Fruit fly (Drosophila melanogaster) whole organism, embryonic: Measurements from ENCODE around the gene CG6168.

ENCODE experiments used
- Aef1 ChIP-seq: fragments of 200-800 bp; sonication (Bioruptor generic); IDR thresholded peaks from 3 replicates; pipeline ENCODE4 v1.3.6; 2022; ENCODE audit warnings: missing biosample characterization, missing genetic modification characterization
- Bgb ChIP-seq: fragments of 200-800 bp; sonication (Bioruptor generic); IDR thresholded peaks from 2 replicates; pipeline ENCODE4 v1.3.6; 2022; ENCODE audit warnings: missing biosample characterization, missing genetic modification characterization; ENCODE audit not compliant: partially characterized antibody
- BtbVII ChIP-seq: fragments of 200-800 bp; sonication (Bioruptor generic); optimal IDR thresholded peaks from 3 replicates; lab custom pipeline; 2017; ENCODE audit warnings: missing biosample characterization, mild to moderate bottlenecking, missing genetic modification characterization
- CG10431 ChIP-seq: fragments of 200-800 bp; sonication (Bioruptor generic); optimal IDR thresholded peaks from 3 replicates; lab custom pipeline; 2018; ENCODE audit warnings: missing biosample characterization, mild to moderate bottlenecking, missing genetic modification characterization
- CG12236 ChIP-seq: fragments of 200-800 bp; sonication (Bioruptor generic); optimal IDR thresholded peaks from 2 replicates; lab custom pipeline; 2016; ENCODE audit warnings: missing biosample characterization, missing genetic modification characterization
- CG1233 ChIP-seq: fragments of 200-800 bp; sonication (Bioruptor generic); optimal IDR thresholded peaks from 4 replicates; lab custom pipeline; 2018; ENCODE audit warnings: missing biosample characterization, mild to moderate bottlenecking, missing genetic modification characterization
- CG12769 ChIP-seq: fragments of 200-800 bp; sonication (Bioruptor generic); optimal IDR thresholded peaks from 2 replicates; lab custom pipeline; 2019; ENCODE audit warnings: missing biosample characterization, mild to moderate bottlenecking, missing genetic modification characterization, moderate library complexity
- CG12942 ChIP-seq: fragments of 200-800 bp; sonication (Bioruptor generic); optimal IDR thresholded peaks from 3 replicates; lab custom pipeline; 2016; ENCODE audit warnings: missing biosample characterization, missing genetic modification characterization
- CG14014 ChIP-seq: fragments of 200-800 bp; sonication (Bioruptor generic); IDR thresholded peaks from 2 replicates; pipeline ENCODE4 v1.3.6; 2022; ENCODE audit warnings: missing biosample characterization, missing genetic modification characterization
- CG17385 ChIP-seq: fragments of 200-800 bp; sonication (Bioruptor generic); optimal IDR thresholded peaks from 3 replicates; lab custom pipeline; 2018; ENCODE audit warnings: missing biosample characterization, mild to moderate bottlenecking, missing genetic modification characterization
- CG30431 ChIP-seq: fragments of 200-800 bp; sonication (Bioruptor generic); optimal IDR thresholded peaks from 2 replicates; lab custom pipeline; 2017; ENCODE audit warnings: missing biosample characterization, missing genetic modification characterization
- CG3838 ChIP-seq: fragments of 200-800 bp; sonication (Bioruptor generic); optimal IDR thresholded peaks from 3 replicates; lab custom pipeline; 2016; ENCODE audit warnings: missing biosample characterization, missing genetic modification characterization
- CG3995 ChIP-seq: fragments of 200-800 bp; sonication (Bioruptor generic); optimal IDR thresholded peaks from 3 replicates; lab custom pipeline; 2016; ENCODE audit warnings: missing biosample characterization, missing genetic modification characterization
- CG4820 ChIP-seq: fragments of 200-800 bp; sonication (Bioruptor generic); optimal IDR thresholded peaks from 3 replicates; lab custom pipeline; 2016; ENCODE audit warnings: missing biosample characterization, missing genetic modification characterization
- CG4854 ChIP-seq: fragments of 200-800 bp; sonication (Bioruptor generic); optimal IDR thresholded peaks from 2 replicates; lab custom pipeline; 2016; ENCODE audit warnings: missing biosample characterization, missing genetic modification characterization, inconsistent platforms
- CG5180 ChIP-seq: fragments of 200-800 bp; sonication (Bioruptor generic); optimal IDR thresholded peaks from 3 replicates; lab custom pipeline; 2017; ENCODE audit warnings: missing biosample characterization, missing genetic modification characterization, mild to moderate bottlenecking, moderate library complexity, missing genetic modification reagents
- CG6272 ChIP-seq: fragments of 200-800 bp; sonication (Bioruptor generic); IDR thresholded peaks from 2 replicates; pipeline ENCODE4 v1.3.6; 2022; ENCODE audit warnings: missing biosample characterization, missing genetic modification characterization
- CG6813 ChIP-seq: fragments of 200-800 bp; sonication (Bioruptor generic); optimal IDR thresholded peaks from 2 replicates; lab custom pipeline; 2017; ENCODE audit warnings: missing biosample characterization, missing genetic modification characterization, mild to moderate bottlenecking, moderate library complexity, missing genetic modification reagents
- CG7786 ChIP-seq: fragments of 200-800 bp; sonication (Bioruptor generic); optimal IDR thresholded peaks from 2 replicates; lab custom pipeline; 2016; ENCODE audit warnings: missing biosample characterization, missing genetic modification characterization
- CG8478 ChIP-seq: fragments of >200 bp; optimal IDR thresholded peaks from 2 replicates; lab custom pipeline; 2018
- Drgx ChIP-seq: fragments of 200-800 bp; sonication (Bioruptor generic); IDR thresholded peaks from 2 replicates; pipeline ENCODE4 v1.3.6; 2022; ENCODE audit warnings: missing biosample characterization, missing genetic modification characterization
- Eip74EF ChIP-seq, 2 experiments: fragments of 200-800 bp in 1 of 2; fragments of >200 bp in 1 of 2; sonication (Bioruptor generic) in 1 of 2; optimal IDR thresholded peaks; 2 replicates each; lab custom pipeline; 2017 to 2019; ENCODE audit warnings: missing biosample characterization in 2 of 2, missing genetic modification characterization in 2 of 2, mild to moderate bottlenecking in 1 of 2, moderate library complexity in 1 of 2
- Ets97D ChIP-seq: fragments of 200-800 bp; sonication (Bioruptor generic); optimal IDR thresholded peaks from 3 replicates; lab custom pipeline; 2016; ENCODE audit warnings: missing biosample characterization, missing genetic modification characterization
- HLH54F ChIP-seq: fragments of 200-800 bp; sonication (Bioruptor generic); optimal IDR thresholded peaks from 3 replicates; lab custom pipeline; 2016; ENCODE audit warnings: missing biosample characterization, missing genetic modification characterization
- Hmx ChIP-seq: fragments of 200-800 bp; sonication (Bioruptor generic); optimal IDR thresholded peaks from 2 replicates; lab custom pipeline; 2016; ENCODE audit warnings: missing biosample characterization, missing genetic modification characterization
- Lhr ChIP-seq: fragments of 200-800 bp; sonication (Bioruptor generic); optimal IDR thresholded peaks from 3 replicates; lab custom pipeline; 2017; ENCODE audit warnings: mild to moderate bottlenecking, missing biosample characterization, missing genetic modification reagents, missing genetic modification characterization
- PHDP ChIP-seq: fragments of 200-800 bp; sonication (Bioruptor generic); optimal IDR thresholded peaks from 3 replicates; lab custom pipeline; 2018; ENCODE audit warnings: missing biosample characterization, mild to moderate bottlenecking, missing genetic modification characterization, moderate library complexity
- Stat92E ChIP-seq, 3 experiments: fragments of >200 bp in 2 of 3; fragments of 200-800 bp in 1 of 3; sonication (Bioruptor generic) in 1 of 3; optimal IDR thresholded peaks; 2 replicates each; lab custom pipeline; 2017 to 2019; ENCODE audit warnings: missing biosample characterization in 3 of 3, missing genetic modification characterization in 3 of 3, mild to moderate bottlenecking in 1 of 3, moderate library complexity in 1 of 3
- ase ChIP-seq: fragments of 200-800 bp; sonication (Bioruptor generic); IDR thresholded peaks from 3 replicates; pipeline ENCODE4 v1.3.6; 2022; ENCODE audit warnings: missing biosample characterization, missing genetic modification characterization
- ash1 ChIP-seq: fragments of 200-800 bp; sonication (Bioruptor generic); optimal IDR thresholded peaks from 2 replicates; lab custom pipeline; 2018; ENCODE audit warnings: missing biosample characterization, mild to moderate bottlenecking, missing genetic modification characterization
- chm ChIP-seq: fragments of 200-800 bp; sonication (Bioruptor generic); IDR thresholded peaks from 2 replicates; pipeline ENCODE4 v1.3.6; 2022; ENCODE audit warnings: missing biosample characterization, missing genetic modification characterization
- chn ChIP-seq: fragments of 200-800 bp; sonication (Bioruptor generic); optimal IDR thresholded peaks from 2 replicates; lab custom pipeline; 2016; ENCODE audit warnings: missing biosample characterization, missing genetic modification characterization
- dimm ChIP-seq: fragments of 200-800 bp; sonication (Bioruptor generic); IDR thresholded peaks from 2 replicates; pipeline ENCODE4 v1.3.6; 2022; ENCODE audit warnings: missing biosample characterization, missing genetic modification characterization
- dmrt11E ChIP-seq: fragments of 200-800 bp; sonication (Bioruptor generic); optimal IDR thresholded peaks from 3 replicates; lab custom pipeline; 2018; ENCODE audit warnings: missing biosample characterization, mild to moderate bottlenecking, missing genetic modification characterization, moderate library complexity
- dmrt99B ChIP-seq: fragments of 200-800 bp; sonication (Bioruptor generic); optimal IDR thresholded peaks from 2 replicates; lab custom pipeline; 2018; ENCODE audit warnings: missing biosample characterization, mild to moderate bottlenecking, missing genetic modification characterization, moderate library complexity
- en ChIP-seq: fragments of 200-800 bp; sonication (Bioruptor generic); optimal IDR thresholded peaks from 2 replicates; lab custom pipeline; 2016; ENCODE audit warnings: missing biosample characterization, missing genetic modification characterization
- ewg ChIP-seq: fragments of 200-800 bp; sonication (Bioruptor generic); optimal IDR thresholded peaks from 3 replicates; lab custom pipeline; 2017; ENCODE audit warnings: mild to moderate bottlenecking, missing biosample characterization, missing genetic modification reagents, missing genetic modification characterization
- exex ChIP-seq: fragments of 200-800 bp; sonication (Bioruptor generic); optimal IDR thresholded peaks from 4 replicates; lab custom pipeline; 2018; ENCODE audit warnings: missing biosample characterization, mild to moderate bottlenecking, missing genetic modification characterization, moderate library complexity
- fd102C ChIP-seq: fragments of 200-800 bp; sonication (Bioruptor generic); optimal IDR thresholded peaks from 2 replicates; lab custom pipeline; 2018; ENCODE audit warnings: missing biosample characterization, mild to moderate bottlenecking, missing genetic modification characterization, moderate library complexity
- fd64A ChIP-seq: fragments of 200-800 bp; sonication (Bioruptor generic); optimal IDR thresholded peaks from 3 replicates; lab custom pipeline; 2018; ENCODE audit warnings: missing biosample characterization, mild to moderate bottlenecking, missing genetic modification characterization
- gro ChIP-seq: fragments of 200-800 bp; sonication (Bioruptor generic); optimal IDR thresholded peaks from 2 replicates; lab custom pipeline; 2016; ENCODE audit warnings: missing biosample characterization, missing genetic modification characterization
- gsb-n ChIP-seq: fragments of 200-800 bp; sonication (Bioruptor generic); optimal IDR thresholded peaks from 3 replicates; lab custom pipeline; 2018; ENCODE audit warnings: missing biosample characterization, mild to moderate bottlenecking, missing genetic modification characterization
- pfk ChIP-seq: fragments of 200-800 bp; sonication (Bioruptor generic); optimal IDR thresholded peaks from 2 replicates; lab custom pipeline; 2018; ENCODE audit warnings: missing biosample characterization, mild to moderate bottlenecking, missing genetic modification characterization, moderate library complexity
- repo ChIP-seq: fragments of 200-800 bp; sonication (Bioruptor generic); optimal IDR thresholded peaks from 2 replicates; lab custom pipeline; 2016; ENCODE audit warnings: missing biosample characterization, missing genetic modification characterization
- rib ChIP-seq: fragments of 200-800 bp; sonication (Bioruptor generic); IDR thresholded peaks from 2 replicates; pipeline ENCODE4 v1.3.6; 2022; ENCODE audit warnings: missing biosample characterization, missing genetic modification characterization
- shn ChIP-seq: fragments of 200-800 bp; sonication (Bioruptor generic); optimal IDR thresholded peaks from 3 replicates; lab custom pipeline; 2016; ENCODE audit warnings: missing biosample characterization, missing genetic modification characterization
- sug ChIP-seq: fragments of 200-800 bp; optimal IDR thresholded peaks from 2 replicates; lab custom pipeline; 2019; ENCODE audit warnings: missing biosample characterization, mild to moderate bottlenecking, missing genetic modification characterization, moderate library complexity
- tap ChIP-seq: fragments of 200-800 bp; optimal IDR thresholded peaks from 3 replicates; lab custom pipeline; 2019; ENCODE audit warnings: missing biosample characterization, mild to moderate bottlenecking, missing genetic modification characterization, moderate library complexity
- ttk ChIP-seq: fragments of 200-800 bp; sonication (Bioruptor generic); IDR thresholded peaks from 2 replicates; pipeline ENCODE4 v2.1.2; 2022; ENCODE audit warnings: missing biosample characterization, missing genetic modification characterization
- zen ChIP-seq: fragments of 200-800 bp; sonication (Bioruptor generic); optimal IDR thresholded peaks from 3 replicates; lab custom pipeline; 2018; ENCODE audit warnings: missing biosample characterization, mild to moderate bottlenecking, missing genetic modification characterization, moderate library complexity

Gene CG6168

DNA sequence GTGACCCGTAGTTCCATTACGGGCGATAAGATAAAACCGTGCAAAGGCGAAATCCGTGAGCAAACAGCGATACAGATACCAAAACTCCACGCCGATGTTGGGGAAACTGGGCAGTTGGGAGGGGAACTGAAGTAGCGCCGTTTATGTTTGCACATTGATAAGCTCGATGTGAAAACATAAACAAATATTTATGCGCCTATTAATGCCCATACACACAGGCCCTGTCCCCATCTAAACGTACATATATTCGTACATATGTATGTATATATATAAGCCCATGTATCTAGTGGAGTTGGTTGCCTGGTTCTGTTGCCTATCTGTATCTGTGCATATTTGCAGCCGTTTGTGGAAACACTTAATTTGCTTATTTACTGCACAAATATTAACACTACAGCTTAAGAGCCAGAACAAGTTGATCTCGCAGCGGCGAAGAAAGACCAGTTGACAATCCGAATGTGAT is 32.8 kb upstream of the CG6168 start (continued):
- TF ChIP-seq CG30431 (GFP tag; lab: Kevin White, UChicago) (peak; percentile 10), ash1 (GFP tag; lab: Kevin White, UChicago) (no peak), chm (GFP tag; lab: Robert Waterston, UW) (peak; percentile 71; the same call in 1 of the 2 replicates), fd64A (GFP tag; lab: Kevin White, UChicago) (peak; percentile 88), PHDP (peak; percentile 86), rib (GFP tag; lab: Robert Waterston, UW) (no peak; the same call in 1 of the 2 replicates), CG10431 (GFP tag; lab: Kevin White, UChicago) (peak; percentile 57), exex (tag; lab: Kevin White, UChicago) (peak; percentile 87), Lhr (GFP tag; lab: Kevin White, UChicago) (peak; percentile 65), ttk (GFP tag; lab: Robert Waterston, UW) (peak; percentile 9; the same call in 1 of the 2 replicates), CG4854 (GFP tag; lab: Kevin White, UChicago) (peak; percentile 70), Ets97D (GFP tag; lab: Kevin White, UChicago) (peak; percentile 8), dmrt99B (peak; percentile 73), shn (peak; percentile 42), CG17385 (peak; percentile 58), BtbVII (GFP tag; lab: Kevin White, UChicago) (peak; percentile 85), gro (GFP tag; lab: Kevin White, UChicago) (peak; percentile 43), repo (GFP tag; lab: Kevin White, UChicago) (peak; percentile 54), CG1233 (GFP tag; lab: Kevin White, UChicago) (peak; percentile 87)

DNA sequence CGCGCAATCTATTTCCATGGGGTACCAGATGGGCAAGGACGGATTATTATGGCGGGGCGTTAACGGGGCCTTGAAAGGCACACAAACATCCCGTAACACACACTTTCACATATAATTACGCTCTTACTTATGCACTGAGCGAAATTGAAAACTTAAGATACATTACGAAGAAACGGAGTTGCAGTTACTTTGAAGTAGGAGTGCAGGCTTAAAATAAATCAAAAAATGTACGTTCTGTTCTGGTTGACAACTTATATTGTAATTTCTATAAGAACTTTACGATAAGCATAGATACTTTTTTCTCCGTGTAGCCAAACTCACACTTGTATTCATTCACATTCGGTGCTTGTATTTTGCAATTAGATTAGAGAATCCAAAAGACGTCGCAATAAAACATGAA is 31.5 kb upstream of the CG6168 start:
- TF ChIP-seq Drgx (GFP tag; lab: Robert Waterston, UW) (peak; percentile 60), CG5180 (GFP tag; lab: Kevin White, UChicago) (peak; percentile 45), Bgb (no peak), CG12236 (GFP tag; lab: Kevin White, UChicago) (peak; percentile 70), dmrt11E (tag; lab: Kevin White, UChicago) (peak; percentile 56), sug (peak; percentile 90), ase (GFP tag; lab: Robert Waterston, UW) (peak; percentile 65; the same call in 1 of the 3 replicates), gsb-n (peak; percentile 26), chn (peak; percentile 78), CG6272 (GFP tag; lab: Robert Waterston, UW) (peak; percentile 75), CG7786 (GFP tag; lab: Kevin White, UChicago) (peak; percentile 95), CG14014 (GFP tag; lab: Robert Waterston, UW) (peak; percentile 93), Hmx (GFP tag; lab: Kevin White, UChicago) (peak; percentile 86), dimm (GFP tag; lab: Robert Waterston, UW) (peak; percentile 34; the same call in 1 of the 2 replicates), CG8478 (no peak), HLH54F (GFP tag; lab: Kevin White, UChicago) (peak; percentile 89), CG6813 (GFP tag; lab: Kevin White, UChicago) (peak; percentile 68), fd102C (no peak), CG3995 (GFP tag; lab: Kevin White, UChicago) (peak; percentile 59), ewg (GFP tag; lab: Kevin White, UChicago) (peak; percentile 34), CG3838 (peak; percentile 69), Stat92E (GFP tag; optimal IDR thresholded peaks at IDR 0.05; lab: Kevin White, UChicago) (no peak), zen (tag; lab: Kevin White, UChicago) (peak; percentile 46), CG30431 (GFP tag; lab: Kevin White, UChicago) (peak; percentile 35), tap (tag; lab: Kevin White, UChicago) (peak; percentile 64), CG12769 (peak; percentile 95), CG4820 (GFP tag; lab: Kevin White, UChicago) (peak; percentile 76), CG12942 (peak; percentile 71), pfk (no peak), en (GFP tag; lab: Kevin White, UChicago) (peak; percentile 74), Eip74EF (GFP tag; optimal IDR thresholded peaks at IDR 0.05; lab: Kevin White, UChicago) (no peak), Aef1 (GFP tag; lab: Robert Waterston, UW) (peak; percentile 90)
